Fruit fly (Drosophila melanogaster) whole organism, embryonic: ENCODE measurements around the gene CG8119.

ENCODE experiments used
- Blimp-1 ChIP-seq: fragments of 200-800 bp; sonication (Bioruptor generic); optimal IDR thresholded peaks from 3 replicates; lab custom pipeline; 2018; ENCODE audit warnings: missing biosample characterization, missing genetic modification characterization, mild to moderate bottlenecking, moderate library complexity, missing genetic modification reagents
- CG33557 ChIP-seq: fragments of 200-800 bp; sonication (Bioruptor generic); optimal IDR thresholded peaks from 2 replicates; lab custom pipeline; 2019; ENCODE audit warnings: missing biosample characterization, mild to moderate bottlenecking, missing genetic modification characterization, moderate library complexity
- gt ChIP-seq: fragments of 200-800 bp; sonication (Bioruptor generic); IDR thresholded peaks from 2 replicates; pipeline ENCODE4 v1.3.6; 2022; ENCODE audit warnings: missing biosample characterization, missing genetic modification characterization
- lola ChIP-seq, 3 experiments: fragments of >200 bp in 2 of 3; fragments of 200-800 bp in 1 of 3; sonication (Bioruptor generic) in 1 of 3; optimal IDR thresholded peaks; 2 replicates each; lab custom pipeline; 2017 to 2019; ENCODE audit warnings: missing biosample characterization in 3 of 3, missing genetic modification characterization in 3 of 3, mild to moderate bottlenecking in 1 of 3, moderate library complexity in 1 of 3
- psq ChIP-seq: fragments of 200-800 bp; sonication (Bioruptor generic); optimal IDR thresholded peaks from 2 replicates; lab custom pipeline; 2017; ENCODE audit warnings: missing biosample characterization, missing genetic modification characterization

DNA sequence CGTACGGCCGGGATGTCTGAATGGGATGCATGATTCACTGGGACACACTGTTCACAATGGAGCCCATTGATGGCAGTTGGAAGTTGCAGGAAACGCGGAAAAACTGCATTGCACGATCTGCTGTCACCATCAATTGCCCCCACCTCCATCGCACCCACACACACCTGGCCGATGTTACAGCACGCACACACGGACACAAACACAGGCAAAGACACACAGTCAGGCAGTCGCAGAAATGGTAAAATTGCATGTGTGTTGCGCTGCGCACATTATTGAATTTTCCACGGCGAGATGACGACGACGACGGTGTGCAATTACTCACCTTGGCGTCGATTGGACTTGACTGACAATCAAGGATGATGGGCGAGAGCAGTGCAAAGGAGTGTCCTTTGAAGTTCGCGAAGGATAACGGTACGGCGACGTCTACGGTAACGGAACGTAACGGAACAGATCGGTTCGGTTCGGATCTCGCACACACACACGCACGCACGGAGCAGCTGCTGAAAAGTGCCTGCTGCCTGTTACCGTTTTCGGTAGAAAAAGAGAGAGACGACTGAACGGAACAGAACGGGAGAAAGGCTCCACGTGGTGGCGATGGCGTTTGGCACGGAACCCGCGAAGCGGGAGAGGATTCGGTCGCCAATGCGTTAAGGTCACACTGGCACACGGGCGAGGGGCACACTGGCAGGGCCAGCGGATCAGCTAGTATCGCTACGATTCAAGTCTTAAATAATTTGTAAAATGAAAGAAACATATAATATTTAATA is 47.8 kb downstream of the CG8119 start, which contains the start of the genes CG9281 and CG15601:
- TF ChIP-seq lola (GFP tag; optimal IDR thresholded peaks at IDR 0.05; lab: Kevin White, UChicago) (no peak), psq (no peak), Blimp-1 (GFP tag; lab: Kevin White, UChicago) (no peak), CG33557 (no peak), gt (GFP tag; lab: Robert Waterston, UW) (no peak)
